Worm (Caenorhabditis elegans): ENCODE measurements around the gene srd-56.

DNA sequence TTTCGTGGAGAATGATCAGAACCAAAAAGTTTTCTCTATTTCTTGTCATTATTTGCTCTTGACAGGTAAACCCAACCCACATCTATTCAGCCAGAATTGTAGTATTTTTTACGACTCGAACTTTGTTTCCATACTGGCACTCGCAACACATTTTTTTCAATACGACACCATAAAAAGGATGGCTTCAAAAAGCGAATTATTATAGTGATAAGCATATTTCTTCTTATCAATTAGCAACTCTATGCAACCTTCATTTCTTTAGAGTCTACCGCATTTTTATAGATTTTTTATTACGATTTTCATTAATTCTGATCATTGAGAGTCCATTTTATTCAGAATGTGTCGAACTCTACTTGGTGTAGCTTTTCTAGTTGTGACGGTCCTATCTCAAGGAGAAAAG lies 29.5 kb upstream of the srd-56 start, which contains the start of gene ctsa-3.1:
- TF ChIP-seq nfya-1 (tag; optimal IDR thresholded peaks at IDR 0.05; ENCODE audit: insufficient read depth) (no peak), zag-1 (tag; optimal IDR thresholded peaks at IDR 0.05) (no peak), nhr-77 (tag; optimal IDR thresholded peaks at IDR 0.05) (no peak), nhr-12 (tag; optimal IDR thresholded peaks at IDR 0.05) (no peak), mdl-1 (tag; optimal IDR thresholded peaks at IDR 0.05) (no peak), egl-27 (tag; optimal IDR thresholded peaks at IDR 0.05) (no peak)
